Worm (Caenorhabditis elegans) whole organism, late embryonic: ENCODE data around the gene dhs-25.

ENCODE experiments used
- C38D4.7 ChIP-seq: fragments of 200-800 bp; sonication (Bioruptor generic); optimal IDR thresholded peaks from 2 replicates; lab custom pipeline; 2018; ENCODE audit warnings: mild to moderate bottlenecking, missing genetic modification characterization, moderate library complexity, missing compliant biosample characterization
- F13H6.1 ChIP-seq: sonication (generic microtip); optimal IDR thresholded peaks from 2 replicates; lab custom pipeline; 2016; ENCODE audit warnings: missing genetic modification characterization, missing compliant biosample characterization
- K02D7.2 ChIP-seq: sonication (generic microtip); optimal IDR thresholded peaks from 2 replicates; lab custom pipeline; 2017; ENCODE audit warnings: mild to moderate bottlenecking, missing genetic modification characterization, missing compliant biosample characterization
- ahr-1 ChIP-seq: sonication (generic microtip); optimal IDR thresholded peaks from 2 replicates; lab custom pipeline; 2016; ENCODE audit warnings: missing genetic modification characterization, missing compliant biosample characterization
- ceh-14 ChIP-seq: sonication (generic microtip); optimal IDR thresholded peaks from 2 replicates; lab custom pipeline; 2016; ENCODE audit warnings: missing genotype, missing genetic modification characterization, missing compliant biosample characterization
- ceh-18 ChIP-seq: sonication (generic microtip); optimal IDR thresholded peaks from 2 replicates; lab custom pipeline; 2016; ENCODE audit warnings: missing genetic modification characterization, missing compliant biosample characterization
- ceh-30 ChIP-seq: fragments of 150-350 bp; optimal IDR thresholded peaks from 2 replicates; lab custom pipeline; 2014; ENCODE audit warnings: missing biosample characterization, missing genetic modification characterization
- ceh-31 ChIP-seq: sonication (generic microtip); optimal IDR thresholded peaks from 2 replicates; lab custom pipeline; 2016; ENCODE audit warnings: missing genetic modification characterization, missing compliant biosample characterization
- ceh-34 ChIP-seq: sonication (generic microtip); optimal IDR thresholded peaks from 2 replicates; lab custom pipeline; 2016; ENCODE audit warnings: mild to moderate bottlenecking, missing genetic modification characterization, missing compliant biosample characterization
- ceh-6 ChIP-seq: fragments of 200-800 bp; sonication (Bioruptor generic); optimal IDR thresholded peaks from 2 replicates; lab custom pipeline; 2018; ENCODE audit warnings: mild to moderate bottlenecking, missing genetic modification characterization, missing compliant biosample characterization
- ceh-9 ChIP-seq: sonication (generic microtip); optimal IDR thresholded peaks from 2 replicates; lab custom pipeline; 2016; ENCODE audit warnings: mild to moderate bottlenecking, missing genetic modification characterization, inconsistent platforms, missing compliant biosample characterization
- dmd-4 ChIP-seq: sonication (generic microtip); optimal IDR thresholded peaks from 2 replicates; lab custom pipeline; 2016; ENCODE audit warnings: borderline replicate concordance, missing genetic modification characterization, missing compliant biosample characterization
- dve-1 ChIP-seq: sonication (generic microtip); optimal IDR thresholded peaks from 2 replicates; lab custom pipeline; 2017; ENCODE audit warnings: antibody characterized with exemption, mild to moderate bottlenecking, missing genetic modification characterization, missing compliant biosample characterization
- elt-2 ChIP-seq: sonication (generic microtip); optimal IDR thresholded peaks from 2 replicates; lab custom pipeline; 2016; ENCODE audit warnings: missing genetic modification reagents, missing genetic modification characterization, missing compliant biosample characterization
- ets-4 ChIP-seq: sonication (generic microtip); optimal IDR thresholded peaks from 2 replicates; lab custom pipeline; 2016; ENCODE audit warnings: missing genetic modification characterization, missing compliant biosample characterization
- fkh-6 ChIP-seq: sonication (generic microtip); optimal IDR thresholded peaks from 2 replicates; lab custom pipeline; 2016; ENCODE audit warnings: missing genetic modification characterization, missing compliant biosample characterization
- hlh-13 ChIP-seq: fragments of 200-800 bp; sonication (Bioruptor generic); optimal IDR thresholded peaks from 2 replicates; lab custom pipeline; 2018; ENCODE audit warnings: mild to moderate bottlenecking, missing genetic modification characterization, missing compliant biosample characterization
- hlh-6 ChIP-seq: sonication (generic microtip); optimal IDR thresholded peaks from 2 replicates; lab custom pipeline; 2016; ENCODE audit warnings: missing genotype, missing genetic modification characterization, missing compliant biosample characterization
- hlh-8 ChIP-seq: sonication (generic microtip); optimal IDR thresholded peaks from 2 replicates; lab custom pipeline; 2016; ENCODE audit warnings: missing genotype, missing genetic modification characterization, missing compliant biosample characterization
- madf-2 ChIP-seq: sonication (generic microtip); optimal IDR thresholded peaks from 2 replicates; lab custom pipeline; 2017; ENCODE audit warnings: missing genetic modification characterization, missing compliant biosample characterization
- odd-2 ChIP-seq: sonication (generic microtip); optimal IDR thresholded peaks from 2 replicates; lab custom pipeline; 2017; ENCODE audit warnings: antibody characterized with exemption, mild to moderate bottlenecking, missing genetic modification characterization, missing compliant biosample characterization
- pat-9 ChIP-seq: fragments of 200-800 bp; sonication (Bioruptor generic); optimal IDR thresholded peaks from 2 replicates; lab custom pipeline; 2018; ENCODE audit warnings: mild to moderate bottlenecking, missing genetic modification characterization, moderate library complexity, missing compliant biosample characterization
- pax-1 ChIP-seq: fragments of 150-350 bp; optimal IDR thresholded peaks from 2 replicates; lab custom pipeline; 2014; ENCODE audit warnings: missing biosample characterization, missing genetic modification characterization
- pha-2 ChIP-seq: sonication (generic microtip); optimal IDR thresholded peaks from 2 replicates; lab custom pipeline; 2017; ENCODE audit warnings: mild to moderate bottlenecking, missing genetic modification characterization, missing compliant biosample characterization
- pha-4 ChIP-seq: fragments of 150-350 bp; optimal IDR thresholded peaks from 2 replicates; lab custom pipeline; 2018; ENCODE audit warnings: missing biosample characterization, missing genetic modification reagents, missing genetic modification characterization
- pros-1 ChIP-seq: fragments of 150-350 bp; optimal IDR thresholded peaks from 2 replicates; lab custom pipeline; 2014; ENCODE audit warnings: missing biosample characterization, missing genetic modification reagents, missing genetic modification characterization
- ref-2 ChIP-seq: sonication (generic microtip); optimal IDR thresholded peaks from 2 replicates; lab custom pipeline; 2016; ENCODE audit warnings: missing genetic modification characterization, missing compliant biosample characterization
- sdc-2 ChIP-seq: sonication (generic microtip); optimal IDR thresholded peaks from 2 replicates; lab custom pipeline; 2016; ENCODE audit warnings: missing genotype, missing genetic modification characterization, missing compliant biosample characterization
- tbx-2 ChIP-seq: sonication (generic microtip); optimal IDR thresholded peaks from 2 replicates; lab custom pipeline; 2016; ENCODE audit warnings: missing genetic modification characterization, missing compliant biosample characterization
- tbx-7 ChIP-seq: sonication (generic microtip); optimal IDR thresholded peaks from 2 replicates; lab custom pipeline; 2016; ENCODE audit warnings: missing genotype, missing genetic modification characterization, missing compliant biosample characterization
- unc-3 ChIP-seq, 2 experiments: fragments of 200-800 bp in 1 of 2; sonication (Bioruptor generic) in 1 of 2; sonication (generic microtip) in 1 of 2; conservative IDR thresholded peaks in 1 of 2; optimal IDR thresholded peaks in 1 of 2; 2 replicates each; pipeline versions ENCODE4 v1.3.6 to Lab custom; 2016 to 2022; ENCODE audit warnings: missing compliant biosample characterization in 2 of 2, missing genetic modification characterization in 2 of 2, missing genetic modification reagents in 1 of 2
- unc-42 ChIP-seq: sonication (generic microtip); optimal IDR thresholded peaks from 2 replicates; lab custom pipeline; 2016; ENCODE audit warnings: missing genotype, missing genetic modification characterization, missing compliant biosample characterization
- unc-86 ChIP-seq: sonication (generic microtip); optimal IDR thresholded peaks from 2 replicates; lab custom pipeline; 2016; ENCODE audit warnings: missing genetic modification characterization, missing compliant biosample characterization
- zip-5 ChIP-seq: sonication (generic microtip); optimal IDR thresholded peaks from 2 replicates; lab custom pipeline; 2016; ENCODE audit warnings: missing genetic modification characterization, missing compliant biosample characterization

The dhs-25 gene

DNA sequence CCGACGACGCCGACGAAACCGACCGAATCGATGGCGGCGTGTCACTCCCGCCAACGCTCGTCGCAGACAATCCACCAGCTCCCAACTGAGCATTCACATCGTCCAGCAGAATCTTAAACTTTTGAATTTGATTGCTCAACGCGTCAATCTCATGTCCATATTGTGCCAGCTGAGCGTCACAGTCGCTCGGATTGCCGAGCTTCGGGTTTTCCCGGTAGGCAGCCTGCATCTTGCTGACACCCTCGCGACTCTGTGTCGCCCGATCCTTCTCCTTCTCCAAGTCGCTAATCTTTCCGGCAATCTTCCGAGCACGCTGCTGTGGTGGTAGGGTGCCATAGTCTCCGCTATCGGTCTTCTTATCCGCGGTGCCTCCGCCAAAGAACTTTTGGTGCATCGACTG is 26.0 kb downstream of the dhs-25 start:
- no peak for TF ChIP-seq ceh-6
- no peak for TF ChIP-seq hlh-8 (tag; lab: Kevin White, UChicago)
- TF ChIP-seq fkh-6 (tag; lab: Kevin White, UChicago): no peak
- peak; percentile 7 for TF ChIP-seq sdc-2 (tag; lab: Kevin White, UChicago)

DNA sequence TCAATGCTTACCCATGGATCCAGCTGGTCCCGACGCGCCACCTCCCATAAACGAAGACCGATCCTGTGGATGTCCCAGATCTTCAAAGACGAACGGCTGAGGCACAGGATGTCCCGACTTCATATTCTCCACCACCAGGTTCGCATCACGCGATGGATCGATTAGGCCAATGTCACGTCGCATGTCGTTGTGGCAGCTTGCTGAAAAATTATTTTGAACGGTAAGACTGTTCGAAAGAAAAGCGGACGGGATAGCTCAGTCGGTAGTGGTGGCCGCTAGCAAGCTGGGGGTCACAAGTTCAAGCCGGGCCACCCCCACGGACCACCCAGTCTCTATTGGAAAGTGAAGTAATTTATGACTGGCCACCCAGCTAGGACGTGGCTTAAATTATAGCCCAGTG is 26.8 kb downstream of the dhs-25 start:
- TF ChIP-seq K02D7.2 (tag; lab: Kevin White, UChicago): no peak
- no peak for TF ChIP-seq tbx-2 (tag; lab: Kevin White, UChicago)
- no peak for TF ChIP-seq hlh-6 (tag; lab: Kevin White, UChicago)
- no peak for TF ChIP-seq madf-2 (tag; lab: Kevin White, UChicago)

DNA sequence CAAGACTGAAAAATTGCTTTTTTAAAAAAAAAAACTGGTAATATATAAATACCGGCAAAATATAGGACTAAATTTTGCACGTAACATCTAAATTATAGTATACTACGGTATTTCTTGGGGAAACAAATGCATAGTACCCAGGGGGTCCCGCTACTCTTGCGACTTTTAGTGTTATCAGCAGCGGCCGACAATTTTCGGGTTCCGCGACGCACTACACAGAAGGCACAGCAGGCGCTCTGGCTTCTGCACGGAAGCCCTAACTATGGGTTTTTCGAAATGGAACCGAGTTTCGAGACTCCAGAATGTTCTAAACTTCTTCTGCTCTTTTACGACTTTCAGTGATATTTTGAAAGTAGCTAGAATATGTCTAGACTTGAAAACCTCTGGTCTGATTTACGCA is 30.2 kb downstream of the dhs-25 start:
- TF ChIP-seq unc-86 (tag; lab: Kevin White, UChicago) (no peak), unc-3 (GFP tag; conservative IDR thresholded peaks at IDR 0.05; lab: Robert Waterston, UW) (no peak), unc-3 (tag; optimal IDR thresholded peaks at IDR 0.05; lab: Kevin White, UChicago) (no peak), pros-1 (tag; lab: Kevin White, UChicago) (no peak), ceh-6 (no peak), odd-2 (tag; lab: Kevin White, UChicago) (no peak), pha-2 (tag; lab: Kevin White, UChicago) (no peak), zip-5 (tag; lab: Kevin White, UChicago) (no peak)

DNA sequence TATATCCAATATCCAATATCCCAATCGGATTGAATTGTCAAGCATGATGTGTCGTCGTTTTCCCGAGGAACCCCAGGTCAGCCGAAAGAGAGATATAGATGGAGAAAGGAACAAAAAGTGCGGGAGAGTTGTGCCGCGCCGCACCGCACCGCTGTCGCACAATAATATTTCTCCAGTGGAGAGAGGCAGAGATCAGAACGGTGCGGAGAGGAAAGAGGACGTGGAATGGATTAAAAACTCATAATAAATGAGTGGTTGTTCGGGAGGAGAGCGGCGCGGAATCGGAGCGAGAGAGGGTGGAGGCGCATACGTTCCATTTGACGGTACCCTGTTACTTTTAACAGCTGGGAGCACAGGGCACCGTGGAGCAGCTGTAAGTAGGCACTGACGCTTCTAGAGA is 31.2 kb downstream of the dhs-25 start:
- TF ChIP-seq elt-2 (tag; lab: Kevin White, UChicago): no peak
- no peak for TF ChIP-seq pat-9 (tag; lab: Kevin White, UChicago)
- no peak for TF ChIP-seq dmd-4 (tag; lab: Kevin White, UChicago)
- TF ChIP-seq ahr-1 (tag; lab: Kevin White, UChicago): no peak
- TF ChIP-seq F13H6.1 (tag; lab: Kevin White, UChicago): no peak
- TF ChIP-seq pha-2 (tag; lab: Kevin White, UChicago): peak; percentile 37
- TF ChIP-seq hlh-6 (tag; lab: Kevin White, UChicago): peak; percentile 48
- TF ChIP-seq ets-4: no peak
- no peak for TF ChIP-seq pax-1 (tag; lab: Kevin White, UChicago)
- no peak for TF ChIP-seq tbx-2 (tag; lab: Kevin White, UChicago)
- TF ChIP-seq ceh-31: no peak
- TF ChIP-seq unc-42 (tag; lab: Kevin White, UChicago): no peak
- TF ChIP-seq odd-2 (tag; lab: Kevin White, UChicago): no peak
- peak; percentile 2 for TF ChIP-seq ceh-18 (tag; lab: Kevin White, UChicago)
- no peak for TF ChIP-seq ceh-30 (tag; lab: Kevin White, UChicago)
- TF ChIP-seq zip-5 (tag; lab: Kevin White, UChicago): no peak
- no peak for TF ChIP-seq ceh-14
- no peak for TF ChIP-seq dve-1 (tag; lab: Kevin White, UChicago)
- no peak for TF ChIP-seq pha-4
- TF ChIP-seq sdc-2 (tag; lab: Kevin White, UChicago): peak; percentile 45
- no peak for TF ChIP-seq ref-2
- TF ChIP-seq ceh-9 (tag; lab: Kevin White, UChicago): no peak
- TF ChIP-seq C38D4.7: no peak
- TF ChIP-seq hlh-8 (tag; lab: Kevin White, UChicago): no peak
- no peak for TF ChIP-seq tbx-7
- no peak for TF ChIP-seq unc-86 (tag; lab: Kevin White, UChicago)
- TF ChIP-seq ceh-34 (tag; lab: Kevin White, UChicago): no peak
- TF ChIP-seq, all 69 proteins: peak for 4

DNA sequence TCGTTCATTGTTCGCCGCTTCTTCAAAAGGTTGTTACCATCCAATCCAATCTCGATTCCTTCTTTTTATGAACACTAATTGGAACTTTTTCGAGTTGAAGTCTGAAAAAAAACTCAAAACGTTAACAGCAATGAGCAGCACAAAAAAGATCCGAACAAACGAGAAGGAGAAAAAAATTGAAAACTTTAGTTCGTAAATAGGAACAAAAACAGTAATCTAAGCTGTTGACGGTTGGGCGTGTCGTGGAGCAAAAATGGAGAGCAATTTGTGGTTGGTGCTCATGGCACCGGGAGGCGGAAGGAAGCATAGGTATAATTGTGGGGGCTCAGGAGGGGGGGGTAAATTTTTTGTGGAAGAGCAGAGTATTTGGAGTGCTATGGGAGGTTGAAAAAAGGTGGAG is 35.1 kb downstream of the dhs-25 start, which contains the start of gene toca-1:
Gene toca-1 (minus strand): TSS at position 101 of the 400 bp plus-strand sequence.
- TF ChIP-seq unc-86 (tag; lab: Kevin White, UChicago) (no peak), hlh-13 (no peak)
